Fruit fly (Drosophila melanogaster): ENCODE measurements around the gene CG17026.

CG17026 gene

dm6 chr3L:15999358-16000005, 24.3 kb downstream of the CG17026 start (continued):
- TF ChIP-seq CG43689 (GFP tag; IDR thresholded peaks at IDR 0.05) = no peak
- TF ChIP-seq fd64A (GFP tag; optimal IDR thresholded peaks at IDR 0.05) = no peak
- no peak for TF ChIP-seq NFAT (GFP tag; IDR thresholded peaks at IDR 0.05)
- no peak for TF ChIP-seq Usf (GFP tag; optimal IDR thresholded peaks at IDR 0.05)
- no peak for TF ChIP-seq amos (GFP tag; IDR thresholded peaks at IDR 0.05; ENCODE audit: partially characterized antibody)
- TF ChIP-seq Atf-2 (GFP tag; optimal IDR thresholded peaks at IDR 0.05) = no peak
- no peak for TF ChIP-seq pzg (GFP tag; optimal IDR thresholded peaks at IDR 0.05)
- no peak for TF ChIP-seq CG16863 (GFP tag; optimal IDR thresholded peaks at IDR 0.05)
- TF ChIP-seq Xbp1 (GFP tag; optimal IDR thresholded peaks at IDR 0.05) = peak; percentile 16
- no peak for TF ChIP-seq stwl (tag; optimal IDR thresholded peaks at IDR 0.05)
- TF ChIP-seq her (GFP tag; optimal IDR thresholded peaks at IDR 0.05) = no peak
- TF ChIP-seq slbo (GFP tag; IDR thresholded peaks at IDR 0.05) = peak; percentile 79
- no peak for TF ChIP-seq crc (GFP tag; optimal IDR thresholded peaks at IDR 0.05)
- peak; percentile 11 for TF ChIP-seq CG14710 (tag; optimal IDR thresholded peaks at IDR 0.05)
- TF ChIP-seq Hey (tag; optimal IDR thresholded peaks at IDR 0.05) = no peak
- peak; percentile 16 for TF ChIP-seq CG6683 (GFP tag; optimal IDR thresholded peaks at IDR 0.05)
- no peak for TF ChIP-seq CG9932 (GFP tag; IDR thresholded peaks at IDR 0.05)
- peak; percentile 38 for TF ChIP-seq Asciz (GFP tag; optimal IDR thresholded peaks at IDR 0.05)
- peak; percentile 59 for TF ChIP-seq unpg (GFP tag; optimal IDR thresholded peaks at IDR 0.05)
- no peak for TF ChIP-seq CG3995 (GFP tag; optimal IDR thresholded peaks at IDR 0.05)
- peak; percentile 93 for TF ChIP-seq cwo (GFP tag; optimal IDR thresholded peaks at IDR 0.05)
- TF ChIP-seq Dad (GFP tag; optimal IDR thresholded peaks at IDR 0.05) = no peak
- no peak for TF ChIP-seq eyg (GFP tag; optimal IDR thresholded peaks at IDR 0.05)
- TF ChIP-seq D (optimal IDR thresholded peaks at IDR 0.05) = no peak
- no peak for TF ChIP-seq D (GFP tag; optimal IDR thresholded peaks at IDR 0.05)
- TF ChIP-seq h (optimal IDR thresholded peaks at IDR 0.05) = no peak
- no peak for TF ChIP-seq vfl (GFP tag; optimal IDR thresholded peaks at IDR 0.05)
- TF ChIP-seq CG15479 (GFP tag; optimal IDR thresholded peaks at IDR 0.05) = no peak
- TF ChIP-seq br (optimal IDR thresholded peaks at IDR 0.05) = no peak
- TF ChIP-seq zen2 (GFP tag; IDR thresholded peaks at IDR 0.05; ENCODE audit: partially characterized antibody) = no peak
- peak; percentile 55 for TF ChIP-seq CG7839 (tag; optimal IDR thresholded peaks at IDR 0.05)
- TF ChIP-seq ac (GFP tag; optimal IDR thresholded peaks at IDR 0.05) = no peak
- peak; percentile 73 for TF ChIP-seq Fer1 (GFP tag; optimal IDR thresholded peaks at IDR 0.05)
- TF ChIP-seq zf30C (GFP tag; optimal IDR thresholded peaks at IDR 0.05) = no peak
- TF ChIP-seq CG18619 (GFP tag; optimal IDR thresholded peaks at IDR 0.05) = peak; percentile 48
- no peak for TF ChIP-seq Elba2 (GFP tag; optimal IDR thresholded peaks at IDR 0.05)
- no peak for TF ChIP-seq hb (GFP tag; IDR thresholded peaks at IDR 0.05; ENCODE audit: partially characterized antibody)
- no peak for TF ChIP-seq dm (GFP tag; optimal IDR thresholded peaks at IDR 0.05)
- TF ChIP-seq sug (tag; optimal IDR thresholded peaks at IDR 0.05) = peak; percentile 97
- TF ChIP-seq nerfin-1 (tag; optimal IDR thresholded peaks at IDR 0.05) = peak; percentile 10
- no peak for TF ChIP-seq CG7271 (tag; optimal IDR thresholded peaks at IDR 0.05)
- TF ChIP-seq Sin3A (optimal IDR thresholded peaks at IDR 0.05) = no peak
- peak; percentile 49; the same call in 1 of the 2 replicates for TF ChIP-seq CG31224 (GFP tag; IDR thresholded peaks at IDR 0.05)
- TF ChIP-seq CG32532 (GFP tag; IDR thresholded peaks at IDR 0.05) = peak; percentile 64; the same call in 1 of the 2 replicates
- TF ChIP-seq Sry-β (GFP tag; optimal IDR thresholded peaks at IDR 0.05) = no peak
- TF ChIP-seq CG10979 (tag; optimal IDR thresholded peaks at IDR 0.05) = peak; percentile 35
- TF ChIP-seq unc-4 (GFP tag; IDR thresholded peaks at IDR 0.05; ENCODE audit: partially characterized antibody) = no peak
- peak; percentile 57 for TF ChIP-seq CG11696 (GFP tag; IDR thresholded peaks at IDR 0.05)
- peak; percentile 55; the same call in 1 of the 2 replicates for TF ChIP-seq vvl (GFP tag; IDR thresholded peaks at IDR 0.05)
- peak; percentile 50 for TF ChIP-seq CG12391 (tag; optimal IDR thresholded peaks at IDR 0.05)
- TF ChIP-seq E2f2 (GFP tag; IDR thresholded peaks at IDR 0.05) = peak; percentile 43

Measured in whole organism, embryonic.